Worm (Caenorhabditis elegans) whole organism, early embryonic: Measurements from ENCODE around the gene mes-4.

Source experiments
- F13C5.2 ChIP-seq: sonication (generic microtip); optimal IDR thresholded peaks from 2 replicates; lab custom pipeline; 2017; ENCODE audit warnings: mild to moderate bottlenecking, missing genetic modification characterization, inconsistent platforms, missing compliant biosample characterization
- pes-1 ChIP-seq: fragments of 200-800 bp; sonication (Bioruptor generic); IDR thresholded peaks from 2 replicates; pipeline ENCODE4 v1.3.6; 2022; ENCODE audit warnings: missing genetic modification reagents, missing genetic modification characterization, missing compliant biosample characterization

DNA sequence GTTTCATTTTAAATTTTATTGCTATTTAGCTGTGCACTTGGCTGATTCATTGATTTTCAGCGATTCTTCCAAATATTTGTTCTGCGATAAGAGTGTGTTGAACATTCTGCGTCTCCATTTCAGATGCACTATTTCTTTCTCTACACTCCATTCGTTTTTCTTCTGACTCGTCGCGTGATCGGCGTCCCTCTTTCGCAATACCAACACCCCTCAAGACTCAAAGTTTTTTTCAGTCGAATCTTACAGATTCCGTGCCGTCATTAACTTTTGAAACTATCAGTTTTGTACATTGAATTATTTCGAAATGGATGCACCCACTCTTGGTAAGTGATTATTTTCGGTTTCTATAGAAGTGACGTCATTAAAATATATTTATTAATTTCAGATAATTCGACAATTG lies 25.6 kb upstream of the mes-4 start, which contains the start of gene frm-10:
- TF ChIP-seq pes-1, result no peak
- TF ChIP-seq F13C5.2 (tag; lab: Kevin White, UChicago), result no peak
